Fruit fly (Drosophila melanogaster) whole organism, prepupa: ENCODE measurements around the gene St2.

Experiments
- Blimp-1 ChIP-seq: fragments of 200-800 bp; sonication (Bioruptor generic); optimal IDR thresholded peaks from 3 replicates; lab custom pipeline; 2017; ENCODE audit warnings: missing biosample characterization, missing genetic modification characterization, mild to moderate bottlenecking, moderate library complexity, missing genetic modification reagents
- CG3919 ChIP-seq: fragments of 200-800 bp; sonication (Bioruptor generic); optimal IDR thresholded peaks from 3 replicates; lab custom pipeline; 2016; ENCODE audit warnings: missing biosample characterization, missing genetic modification characterization
- CG6854 ChIP-seq: fragments of 200-800 bp; sonication (Bioruptor generic); optimal IDR thresholded peaks from 2 replicates; lab custom pipeline; 2017; ENCODE audit warnings: missing biosample characterization, mild to moderate bottlenecking, missing genetic modification characterization
- CG7368 ChIP-seq: fragments of 200-800 bp; sonication (Bioruptor generic); optimal IDR thresholded peaks from 3 replicates; lab custom pipeline; 2016; ENCODE audit warnings: missing biosample characterization, missing genetic modification characterization
- CG9139 ChIP-seq: fragments of 200-800 bp; sonication (Bioruptor generic); optimal IDR thresholded peaks from 3 replicates; lab custom pipeline; 2017; ENCODE audit warnings: missing biosample characterization, mild to moderate bottlenecking, missing genetic modification characterization
- Eip78C ChIP-seq: fragments of 200-800 bp; sonication (Bioruptor generic); peaks from one replicate; lab custom pipeline; 2016; ENCODE audit warnings: missing biosample characterization, missing genetic modification characterization
- Sox102F ChIP-seq: fragments of 200-800 bp; sonication (Bioruptor generic); optimal IDR thresholded peaks from 2 replicates; lab custom pipeline; 2016; ENCODE audit warnings: missing biosample characterization, mild to moderate bottlenecking, missing genetic modification characterization
- fd85E ChIP-seq: fragments of 200-800 bp; sonication (Bioruptor generic); optimal IDR thresholded peaks from 3 replicates; lab custom pipeline; 2016; ENCODE audit warnings: missing biosample characterization, missing genetic modification characterization
- fkh ChIP-seq: fragments of 200-800 bp; sonication (Bioruptor generic); optimal IDR thresholded peaks from 3 replicates; lab custom pipeline; 2017; ENCODE audit warnings: missing biosample characterization, mild to moderate bottlenecking, missing genetic modification characterization, moderate library complexity
- ss ChIP-seq, 2 experiments: fragments of 200-800 bp; sonication (Bioruptor generic); optimal IDR thresholded peaks; 2 replicates in 1 of 2; 3 replicates in 1 of 2; lab custom pipeline; 2017 to 2018; ENCODE audit warnings: mild to moderate bottlenecking in 2 of 2, missing biosample characterization in 2 of 2, missing genetic modification characterization in 2 of 2, moderate library complexity in 1 of 2
- topi ChIP-seq: fragments of 200-800 bp; sonication (Bioruptor generic); optimal IDR thresholded peaks from 3 replicates; lab custom pipeline; 2016; ENCODE audit warnings: missing biosample characterization, missing genetic modification characterization

DNA sequence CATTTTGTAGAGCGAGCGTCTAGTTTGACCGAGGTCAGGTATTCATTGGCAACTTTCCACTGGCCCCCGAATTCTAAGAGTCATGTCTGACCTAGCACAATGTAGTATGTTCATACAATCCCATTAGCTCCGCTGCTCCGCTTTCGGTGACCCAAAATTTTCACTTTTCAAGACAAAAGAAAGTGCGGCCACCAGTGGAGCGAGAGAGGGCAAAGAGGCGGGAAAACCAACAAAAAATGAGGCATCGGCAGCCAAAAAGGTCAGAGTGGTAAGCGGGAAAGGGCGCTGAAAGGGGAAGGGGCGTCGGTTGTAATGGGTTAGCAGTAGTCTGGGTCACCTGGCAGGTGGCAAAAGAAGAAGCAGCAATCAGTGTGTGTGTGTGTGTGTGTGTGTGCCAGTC lies 36.1 kb upstream of the St2 start:
- TF ChIP-seq Eip78C (GFP tag; lab: Kevin White, UChicago) (no peak), CG6854 (GFP tag; lab: Kevin White, UChicago) (no peak), Blimp-1 (GFP tag; lab: Kevin White, UChicago) (peak; percentile 86), CG3919 (GFP tag; lab: Kevin White, UChicago) (no peak), Sox102F (GFP tag; lab: Kevin White, UChicago) (no peak), CG9139 (GFP tag; lab: Kevin White, UChicago) (no peak), CG7368 (GFP tag; lab: Kevin White, UChicago) (no peak), fkh (GFP tag; lab: Kevin White, UChicago) (no peak), ss (GFP tag; optimal IDR thresholded peaks at IDR 0.05; lab: Kevin White, UChicago) (no peak), fd85E (GFP tag; lab: Kevin White, UChicago) (no peak), topi (GFP tag; lab: Kevin White, UChicago) (no peak)
